Fruit fly (Drosophila melanogaster): ENCODE data around the gene CG12025.

The CG12025 gene

dm6 chr3L:1885436-1885835 lies 20.2 kb downstream of the CG12025 start, which contains the start of gene Tmhs (continued):
- TF ChIP-seq vvl (GFP tag; IDR thresholded peaks at IDR 0.05) (peak; percentile 72), HLH4C (GFP tag; IDR thresholded peaks at IDR 0.05; ENCODE audit: partially characterized antibody) (no peak), nmo (GFP tag; optimal IDR thresholded peaks at IDR 0.05) (no peak), CG3847 (GFP tag; IDR thresholded peaks at IDR 0.05) (no peak), Drgx (GFP tag; IDR thresholded peaks at IDR 0.05) (0 out of 2 replicates have a peak, but pooled peaks have one; percentile 14), bab2 (GFP tag; optimal IDR thresholded peaks at IDR 0.05) (no peak), gcm2 (GFP tag; optimal IDR thresholded peaks at IDR 0.05) (no peak), disco-r (GFP tag; optimal IDR thresholded peaks at IDR 0.05) (no peak), ara (GFP tag; IDR thresholded peaks at IDR 0.05) (no peak), CG11560 (tag; IDR thresholded peaks at IDR 0.05) (no peak), CG8388 (GFP tag; optimal IDR thresholded peaks at IDR 0.05) (no peak), klu (GFP tag; IDR thresholded peaks at IDR 0.05) (no peak), zen2 (GFP tag; IDR thresholded peaks at IDR 0.05; ENCODE audit: partially characterized antibody) (peak; percentile 48; the same call in 1 of the 3 replicates), CG2875 (GFP tag; optimal IDR thresholded peaks at IDR 0.05) (no peak), Lhr (GFP tag; optimal IDR thresholded peaks at IDR 0.05) (no peak), CG15514 (GFP tag; optimal IDR thresholded peaks at IDR 0.05) (no peak), CG3065 (GFP tag; optimal IDR thresholded peaks at IDR 0.05) (no peak), bigmax (GFP tag; optimal IDR thresholded peaks at IDR 0.05) (no peak), rib (GFP tag; IDR thresholded peaks at IDR 0.05) (peak; percentile 65; the same call in 1 of the 2 replicates), ase (GFP tag; IDR thresholded peaks at IDR 0.05) (no peak), jumu (GFP tag; optimal IDR thresholded peaks at IDR 0.05) (no peak), bcd (GFP tag; optimal IDR thresholded peaks at IDR 0.05) (no peak), MBD-R2 (GFP tag; IDR thresholded peaks at IDR 0.05) (no peak), oc (tag; optimal IDR thresholded peaks at IDR 0.05) (peak; percentile 24), CG7928 (GFP tag; optimal IDR thresholded peaks at IDR 0.05) (no peak), Blimp-1 (GFP tag; optimal IDR thresholded peaks at IDR 0.05) (no peak), tup (GFP tag; optimal IDR thresholded peaks at IDR 0.05) (no peak), danr (GFP tag; IDR thresholded peaks at IDR 0.05) (no peak), da (GFP tag; optimal IDR thresholded peaks at IDR 0.05) (no peak), CG15073 (GFP tag; optimal IDR thresholded peaks at IDR 0.05) (no peak), Ptx1 (GFP tag; IDR thresholded peaks at IDR 0.05) (no peak), ems (GFP tag; optimal IDR thresholded peaks at IDR 0.05) (no peak), cad (GFP tag; optimal IDR thresholded peaks at IDR 0.05) (no peak), Oaz (GFP tag; IDR thresholded peaks at IDR 0.05) (no peak), CG2202 (tag; optimal IDR thresholded peaks at IDR 0.05) (no peak), Deaf1 (tag; optimal IDR thresholded peaks at IDR 0.05) (peak; percentile 68), crp (GFP tag; optimal IDR thresholded peaks at IDR 0.05) (no peak), ac (GFP tag; optimal IDR thresholded peaks at IDR 0.05) (no peak), shn (GFP tag; optimal IDR thresholded peaks at IDR 0.05) (no peak), CG11695 (GFP tag; IDR thresholded peaks at IDR 0.05) (no peak), lmd (GFP tag; IDR thresholded peaks at IDR 0.05) (no peak), CG18011 (GFP tag; optimal IDR thresholded peaks at IDR 0.05) (no peak), mld (GFP tag; IDR thresholded peaks at IDR 0.05; ENCODE audit: partially characterized antibody) (no peak; the same call in 2 of the 3 replicates), CG7745 (tag; optimal IDR thresholded peaks at IDR 0.05) (no peak), CG5180 (GFP tag; optimal IDR thresholded peaks at IDR 0.05) (no peak), CG9609 (GFP tag; optimal IDR thresholded peaks at IDR 0.05) (no peak), Dfd (GFP tag; optimal IDR thresholded peaks at IDR 0.05) (no peak), eve (GFP tag; optimal IDR thresholded peaks at IDR 0.05) (no peak), HLHmδ (GFP tag; optimal IDR thresholded peaks at IDR 0.05) (peak; percentile 71), crc (GFP tag; optimal IDR thresholded peaks at IDR 0.05) (no peak), CrebB (tag; optimal IDR thresholded peaks at IDR 0.05) (no peak), gsb-n (tag; optimal IDR thresholded peaks at IDR 0.05) (no peak)
